Fruit fly (Drosophila melanogaster): ENCODE data around the gene CG5167.

DNA sequence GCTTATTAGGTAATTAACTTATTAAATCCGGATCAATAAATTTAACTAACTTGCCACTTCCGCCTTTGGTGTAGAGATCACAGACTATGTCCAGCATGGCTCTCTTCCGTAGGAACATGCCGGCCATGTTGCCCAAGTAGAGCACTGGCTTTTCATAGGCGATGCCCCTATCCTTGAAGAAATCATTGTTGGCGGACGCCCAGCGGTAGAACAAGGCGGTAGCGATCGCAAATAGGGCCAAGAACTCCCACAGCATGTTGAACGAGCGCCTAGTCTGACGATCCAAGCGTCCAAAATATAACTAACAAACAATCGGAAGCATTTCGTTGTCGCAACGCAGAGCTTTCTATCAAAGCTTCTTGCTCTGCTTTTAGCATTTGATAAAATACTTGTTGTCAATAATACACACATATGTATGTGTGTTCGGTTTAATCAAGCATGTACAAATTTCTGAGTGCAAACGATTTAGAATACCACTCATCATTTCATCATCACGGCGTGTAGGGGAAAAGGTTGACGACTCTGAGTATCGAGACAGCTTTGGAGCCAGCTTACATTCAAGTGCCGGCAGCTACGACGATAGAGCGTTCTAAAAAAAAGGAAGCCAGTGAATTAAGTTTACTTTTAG is 7.6 kb upstream of the CG5167 start, which contains the start of gene Cyp9f3:
- TF ChIP-seq CG16779 (GFP tag; IDR thresholded peaks at IDR 0.05), result no peak
- TF ChIP-seq B-H2 (GFP tag; optimal IDR thresholded peaks at IDR 0.05), result no peak
- TF ChIP-seq Gug (GFP tag; IDR thresholded peaks at IDR 0.05), result no peak
- no peak for TF ChIP-seq HmgD (GFP tag; optimal IDR thresholded peaks at IDR 0.05)
- no peak for TF ChIP-seq ewg (GFP tag; optimal IDR thresholded peaks at IDR 0.05)
- TF ChIP-seq CG30020 (tag; optimal IDR thresholded peaks at IDR 0.05), result no peak
- TF ChIP-seq CG17802 (tag; optimal IDR thresholded peaks at IDR 0.05), result no peak
- TF ChIP-seq CG11723 (GFP tag; optimal IDR thresholded peaks at IDR 0.05), result no peak
- TF ChIP-seq Lpt (GFP tag; optimal IDR thresholded peaks at IDR 0.05), result no peak
- TF ChIP-seq CG3065 (GFP tag; optimal IDR thresholded peaks at IDR 0.05), result no peak
- no peak for TF ChIP-seq Dp (GFP tag; optimal IDR thresholded peaks at IDR 0.05)

Data from whole organism, embryonic.